Worm (Caenorhabditis elegans) whole organism, L4/young adult: ENCODE measurements around the gene F46B6.2.

Experiments
- dao-5 ChIP-seq: sonication (generic microtip); optimal IDR thresholded peaks from 2 replicates; lab custom pipeline; 2016; ENCODE audit warnings: missing genotype, missing genetic modification characterization, moderate library complexity, missing compliant biosample characterization
- him-1 ChIP-seq: sonication (generic microtip); optimal IDR thresholded peaks from 2 replicates; lab custom pipeline; 2016; ENCODE audit warnings: missing genotype, missing genetic modification reagents, missing genetic modification characterization, missing compliant biosample characterization

- TF ChIP-seq dao-5 (tag; lab: Kevin White, UChicago) (no peak), him-1 (tag; lab: Kevin White, UChicago) (no peak)
Observed at ce11 chrV:9750308-9750707, 21.8 kb upstream of the F46B6.2 start, which contains the start of gene F58E6.4.
